Worm (Caenorhabditis elegans) whole organism, L3 larva: ENCODE results near the gene dpr-1.

Experiments used
- R02D3.7 ChIP-seq: fragments of 150-350 bp; optimal IDR thresholded peaks from 2 replicates; lab custom pipeline; 2014; ENCODE audit warnings: missing biosample characterization, missing genetic modification characterization
- aly-2 ChIP-seq: fragments of 150-350 bp; optimal IDR thresholded peaks from 2 replicates; lab custom pipeline; 2014; ENCODE audit warnings: missing biosample characterization, missing genetic modification characterization
- ama-1 ChIP-seq: fragments of 150-350 bp; optimal IDR thresholded peaks from 2 replicates; lab custom pipeline; 2018
- ceh-16 ChIP-seq: sonication (generic microtip); optimal IDR thresholded peaks from 2 replicates; lab custom pipeline; 2017; ENCODE audit warnings: missing biosample characterization, missing genetic modification characterization
- ceh-28 ChIP-seq: fragments of 150-350 bp; optimal IDR thresholded peaks from 2 replicates; lab custom pipeline; 2014; ENCODE audit warnings: missing biosample characterization, missing genetic modification reagents, missing genetic modification characterization
- ceh-82 ChIP-seq: fragments of 150-350 bp; optimal IDR thresholded peaks from 2 replicates; lab custom pipeline; 2014; ENCODE audit warnings: missing biosample characterization, missing genetic modification characterization
- ceh-9 ChIP-seq: sonication (generic microtip); optimal IDR thresholded peaks from 2 replicates; lab custom pipeline; 2018; ENCODE audit warnings: missing biosample characterization, missing genetic modification characterization
- daf-12 ChIP-seq: fragments of 150-350 bp; optimal IDR thresholded peaks from 2 replicates; lab custom pipeline; 2014; ENCODE audit warnings: missing biosample characterization, missing genetic modification reagents, missing genetic modification characterization
- egl-27 ChIP-seq: sonication (generic microtip); optimal IDR thresholded peaks from 4 replicates; lab custom pipeline; 2017; ENCODE audit warnings: missing biosample characterization, missing genetic modification reagents, missing genetic modification characterization
- elt-1 ChIP-seq: fragments of 150-350 bp; optimal IDR thresholded peaks from 2 replicates; lab custom pipeline; 2014; ENCODE audit warnings: missing biosample characterization, missing genetic modification characterization
- elt-2 ChIP-seq: sonication (generic microtip); optimal IDR thresholded peaks from 2 replicates; lab custom pipeline; 2016; ENCODE audit warnings: missing genetic modification reagents, mild to moderate bottlenecking, missing genetic modification characterization, missing compliant biosample characterization
- elt-3 ChIP-seq, 3 experiments: fragments of 150-350 bp in 1 of 3; sonication (generic microtip) in 2 of 3; optimal IDR thresholded peaks; 2 replicates in 2 of 3; 4 replicates in 1 of 3; lab custom pipeline; 2014 to 2017; ENCODE audit warnings: missing biosample characterization in 3 of 3, missing genetic modification characterization in 3 of 3
- eor-1 ChIP-seq, 2 experiments: fragments of 150-350 bp; optimal IDR thresholded peaks; 2 replicates each; lab custom pipeline; 2014 to 2018; ENCODE audit warnings: missing biosample characterization in 2 of 2, missing genetic modification characterization in 2 of 2
- fkh-10 ChIP-seq: sonication (generic microtip); optimal IDR thresholded peaks from 2 replicates; lab custom pipeline; 2017; ENCODE audit warnings: missing biosample characterization, missing genetic modification reagents, missing genetic modification characterization
- fos-1 ChIP-seq: fragments of 150-350 bp; optimal IDR thresholded peaks from 2 replicates; lab custom pipeline; 2014; ENCODE audit warnings: missing biosample characterization, missing genetic modification characterization
- hmg-11 ChIP-seq: sonication (generic microtip); optimal IDR thresholded peaks from 2 replicates; lab custom pipeline; 2016; ENCODE audit warnings: missing genetic modification characterization, missing compliant biosample characterization
- jun-1 ChIP-seq: fragments of 150-350 bp; optimal IDR thresholded peaks from 2 replicates; lab custom pipeline; 2014; ENCODE audit warnings: missing biosample characterization, missing genetic modification reagents, missing genetic modification characterization
- lin-39 ChIP-seq: fragments of 150-350 bp; optimal IDR thresholded peaks from 2 replicates; lab custom pipeline; 2018; ENCODE audit warnings: missing biosample characterization, missing genetic modification reagents, missing genetic modification characterization
- lsy-12 ChIP-seq: sonication (generic microtip); optimal IDR thresholded peaks from 2 replicates; lab custom pipeline; 2016; ENCODE audit warnings: mild to moderate bottlenecking, missing genetic modification characterization, missing compliant biosample characterization
- mdl-1 ChIP-seq: fragments of 150-350 bp; optimal IDR thresholded peaks from 2 replicates; lab custom pipeline; 2014; ENCODE audit warnings: missing biosample characterization, missing genetic modification characterization
- mml-1 ChIP-seq: fragments of 150-350 bp; sonication (generic microtip); optimal IDR thresholded peaks from 3 replicates; lab custom pipeline; 2014; ENCODE audit warnings: missing biosample characterization, missing genetic modification characterization
- nfya-1 ChIP-seq: sonication (generic microtip); optimal IDR thresholded peaks from 2 replicates; lab custom pipeline; 2017; ENCODE audit warnings: missing genetic modification characterization, mild to moderate bottlenecking, missing compliant biosample characterization, antibody characterized with exemption, moderate library complexity; ENCODE audit not compliant: insufficient read depth
- nhr-11 ChIP-seq: fragments of 150-350 bp; optimal IDR thresholded peaks from 2 replicates; lab custom pipeline; 2014; ENCODE audit warnings: missing biosample characterization, missing genetic modification characterization
- nhr-12 ChIP-seq: fragments of 150-350 bp; optimal IDR thresholded peaks from 2 replicates; lab custom pipeline; 2014; ENCODE audit warnings: missing biosample characterization, missing genetic modification characterization
- nhr-237 ChIP-seq: fragments of 150-350 bp; optimal IDR thresholded peaks from 2 replicates; lab custom pipeline; 2014; ENCODE audit warnings: missing biosample characterization, missing genetic modification characterization
- nhr-25 ChIP-seq: sonication (generic microtip); optimal IDR thresholded peaks from 2 replicates; lab custom pipeline; 2017; ENCODE audit warnings: missing biosample characterization, missing genetic modification characterization
- nhr-28 ChIP-seq: fragments of 150-350 bp; optimal IDR thresholded peaks from 2 replicates; lab custom pipeline; 2014; ENCODE audit warnings: missing biosample characterization, missing genetic modification characterization
- nhr-43 ChIP-seq: sonication (generic microtip); optimal IDR thresholded peaks from 2 replicates; lab custom pipeline; 2016; ENCODE audit warnings: mild to moderate bottlenecking, missing genetic modification characterization, missing compliant biosample characterization; ENCODE audit not compliant: poor library complexity, severe bottlenecking
- nhr-67 ChIP-seq: fragments of 150-350 bp; optimal IDR thresholded peaks from 2 replicates; lab custom pipeline; 2014; ENCODE audit warnings: missing biosample characterization, missing genetic modification characterization
- nhr-76 ChIP-seq: fragments of 150-350 bp; sonication (generic microtip); optimal IDR thresholded peaks from 5 replicates; lab custom pipeline; 2014; ENCODE audit warnings: missing biosample characterization, missing genetic modification characterization
- nhr-77 ChIP-seq: fragments of 150-350 bp; optimal IDR thresholded peaks from 2 replicates; lab custom pipeline; 2014; ENCODE audit warnings: missing biosample characterization, missing genetic modification characterization
- pha-4 ChIP-seq: fragments of 150-350 bp; optimal IDR thresholded peaks from 2 replicates; lab custom pipeline; 2014; ENCODE audit warnings: missing biosample characterization, missing genetic modification reagents, missing genetic modification characterization
- pqm-1 ChIP-seq: fragments of 150-350 bp; optimal IDR thresholded peaks from 2 replicates; lab custom pipeline; 2017; ENCODE audit warnings: missing biosample characterization, missing genetic modification characterization, inconsistent platforms
- sea-2 ChIP-seq: fragments of 150-350 bp; sonication (generic microtip); optimal IDR thresholded peaks from 4 replicates; lab custom pipeline; 2014; ENCODE audit warnings: missing biosample characterization, missing genetic modification reagents, missing genetic modification characterization
- skn-1 ChIP-seq: fragments of 150-350 bp; optimal IDR thresholded peaks from 2 replicates; lab custom pipeline; 2014; ENCODE audit warnings: missing biosample characterization, missing genetic modification characterization
- snpc-4 ChIP-seq: fragments of 150-350 bp; optimal IDR thresholded peaks from 2 replicates; lab custom pipeline; 2014; ENCODE audit warnings: missing biosample characterization, missing genetic modification characterization
- tbx-2 ChIP-seq: sonication (generic microtip); optimal IDR thresholded peaks from 2 replicates; lab custom pipeline; 2016; ENCODE audit warnings: mild to moderate bottlenecking, missing genetic modification characterization, missing compliant biosample characterization
- unc-39 ChIP-seq: sonication (generic microtip); optimal IDR thresholded peaks from 4 replicates; lab custom pipeline; 2017; ENCODE audit warnings: missing biosample characterization, missing genetic modification characterization
- unc-62 ChIP-seq: fragments of 150-350 bp; sonication (generic microtip); optimal IDR thresholded peaks from 4 replicates; lab custom pipeline; 2014; ENCODE audit warnings: missing biosample characterization, missing genetic modification reagents, missing genetic modification characterization
- zag-1 ChIP-seq: fragments of 150-350 bp; optimal IDR thresholded peaks from 2 replicates; lab custom pipeline; 2014; ENCODE audit warnings: missing biosample characterization, missing genetic modification characterization
- ztf-11 ChIP-seq: fragments of 150-350 bp; optimal IDR thresholded peaks from 2 replicates; lab custom pipeline; 2014; ENCODE audit warnings: missing biosample characterization, missing genetic modification characterization
- ztf-4 ChIP-seq: fragments of 150-350 bp; optimal IDR thresholded peaks from 2 replicates; lab custom pipeline; 2014; ENCODE audit warnings: missing biosample characterization, missing genetic modification characterization

dpr-1 gene

ce11 chrV:13942082-13942481 is at the start of gene dpr-1:
Gene dpr-1, minus strand, starts transcription at chrV:13942182.
- no peak for TF ChIP-seq aly-2 (tag; lab: Kevin White, UChicago)
- TF ChIP-seq egl-27 (tag; lab: Kevin White, UChicago) = no peak
- TF ChIP-seq snpc-4 = no peak
- TF ChIP-seq nhr-25 (tag; lab: Kevin White, UChicago) = no peak
- no peak for TF ChIP-seq daf-12
- TF ChIP-seq mml-1 (tag; lab: Kevin White, UChicago) = no peak
- no peak for TF ChIP-seq nhr-28 (tag; lab: Kevin White, UChicago)
- no peak for TF ChIP-seq fos-1
- no peak for TF ChIP-seq R02D3.7

- TF ChIP-seq aly-2 (tag; lab: Kevin White, UChicago) (no peak), nhr-12 (tag; lab: Kevin White, UChicago) (no peak), nhr-43 (no peak), daf-12 (no peak), ceh-28 (tag; lab: Kevin White, UChicago) (no peak), eor-1 (tag; optimal IDR thresholded peaks at IDR 0.05; lab: Kevin White, UChicago) (no peak), elt-1 (no peak), mml-1 (tag; lab: Kevin White, UChicago) (no peak), egl-27 (tag; lab: Kevin White, UChicago) (no peak), ceh-9 (tag; lab: Kevin White, UChicago) (no peak), mdl-1 (tag; lab: Kevin White, UChicago) (no peak), pqm-1 (tag; lab: Kevin White, UChicago) (peak; percentile 47), skn-1 (no peak), jun-1 (tag; lab: Kevin White, UChicago) (peak; percentile 30), elt-2 (tag; lab: Kevin White, UChicago) (peak; percentile 96), pha-4 (tag; lab: Kevin White, UChicago) (peak; percentile 41), nhr-237 (no peak), R02D3.7 (no peak), fkh-10 (GFP tag; lab: Kevin White, UChicago) (no peak), lin-39 (tag; lab: Kevin White, UChicago) (no peak), nhr-25 (tag; lab: Kevin White, UChicago) (no peak), elt-3 (tag; optimal IDR thresholded peaks at IDR 0.05; lab: Kevin White, UChicago) (no peak), lsy-12 (tag; lab: Kevin White, UChicago) (peak; percentile 45), unc-39 (tag; lab: Kevin White, UChicago) (no peak), ztf-4 (tag; lab: Kevin White, UChicago) (no peak), tbx-2 (tag; lab: Kevin White, UChicago) (no peak), snpc-4 (no peak), ama-1 (lab: Kevin White, UChicago) (no peak), nfya-1 (tag; lab: Kevin White, UChicago) (peak; percentile 37), fos-1 (no peak), nhr-77 (tag; lab: Kevin White, UChicago) (no peak), zag-1 (tag; lab: Kevin White, UChicago) (no peak), sea-2 (GFP tag; lab: Kevin White, UChicago) (no peak)
These were observed 44.8 kb upstream of the dpr-1 start for ce11 chrV:13986823-13987222.

ce11 chrV:13984828-13985227 is 42.8 kb upstream of the dpr-1 start, which contains the start of gene end-1:
Gene end-1, plus strand, starts transcription at chrV:13985128.
- TF ChIP-seq nhr-237 (no peak), nhr-11 (tag; lab: Kevin White, UChicago) (no peak), ztf-4 (tag; lab: Kevin White, UChicago) (no peak), nhr-28 (tag; lab: Kevin White, UChicago) (no peak), pqm-1 (tag; lab: Kevin White, UChicago) (no peak), fos-1 (no peak), fkh-10 (GFP tag; lab: Kevin White, UChicago) (no peak)

- no peak for TF ChIP-seq nhr-76 (tag; lab: Kevin White, UChicago)
- no peak for TF ChIP-seq ceh-16 (tag; lab: Kevin White, UChicago)
- TF ChIP-seq unc-62 (GFP tag; lab: Kevin White, UChicago) = no peak
- no peak for TF ChIP-seq egl-27 (tag; lab: Kevin White, UChicago)
- no peak for TF ChIP-seq ztf-11 (tag; lab: Kevin White, UChicago)
- no peak for TF ChIP-seq hmg-11 (tag; lab: Kevin White, UChicago)
- no peak for TF ChIP-seq jun-1 (tag; lab: Kevin White, UChicago)
- no peak for TF ChIP-seq ceh-28 (tag; lab: Kevin White, UChicago)
- no peak for TF ChIP-seq R02D3.7
- TF ChIP-seq skn-1 = no peak
- TF ChIP-seq ceh-82 (tag; lab: Kevin White, UChicago) = no peak
- TF ChIP-seq nhr-67 (tag; lab: Kevin White, UChicago) = no peak
- no peak for TF ChIP-seq sea-2 (GFP tag; lab: Kevin White, UChicago)
- no peak for TF ChIP-seq nfya-1 (tag; lab: Kevin White, UChicago)
- TF ChIP-seq, all 47 proteins: peak for 0
These were observed 39.7 kb upstream of the dpr-1 start for ce11 chrV:13981677-13982076.
